Fruit fly (Drosophila melanogaster) whole organism, pupa: ENCODE data around the gene nau.
A peak's percentile ranks its signal among the peaks of the same experiment; 100 is the strongest.

Experiments used
- CG8159 ChIP-seq: fragments of 200-800 bp; sonication (Bioruptor generic); optimal IDR thresholded peaks from 3 replicates; lab custom pipeline; 2018; ENCODE audit warnings: missing biosample characterization, mild to moderate bottlenecking, missing genetic modification characterization, moderate library complexity
- rn ChIP-seq: fragments of 200-800 bp; sonication (Bioruptor generic); IDR thresholded peaks from 2 replicates; pipeline ENCODE4 v1.3.6; 2022; ENCODE audit warnings: missing biosample characterization, missing genetic modification characterization

dm6 chr3R:23767417-23767853 lies 49.3 kb upstream of the nau start, which contains the start of the genes CG10214 and CG10375:
- TF ChIP-seq CG8159 (peak; percentile 61), rn (GFP tag; lab: Robert Waterston, UW) (no peak)
